Worm (Caenorhabditis elegans) whole organism, late embryonic: ENCODE data around the gene F53A2.3.

Experiments
- C08G9.2 ChIP-seq: sonication (generic microtip); optimal IDR thresholded peaks from 2 replicates; lab custom pipeline; 2016; ENCODE audit warnings: mild to moderate bottlenecking, missing genetic modification characterization, moderate library complexity, missing compliant biosample characterization
- C38D4.7 ChIP-seq: fragments of 200-800 bp; sonication (Bioruptor generic); optimal IDR thresholded peaks from 2 replicates; lab custom pipeline; 2018; ENCODE audit warnings: mild to moderate bottlenecking, missing genetic modification characterization, moderate library complexity, missing compliant biosample characterization
- F13H6.1 ChIP-seq: sonication (generic microtip); optimal IDR thresholded peaks from 2 replicates; lab custom pipeline; 2016; ENCODE audit warnings: missing genetic modification characterization, missing compliant biosample characterization
- K02D7.2 ChIP-seq: sonication (generic microtip); optimal IDR thresholded peaks from 2 replicates; lab custom pipeline; 2017; ENCODE audit warnings: mild to moderate bottlenecking, missing genetic modification characterization, missing compliant biosample characterization
- K09A11.1 ChIP-seq: sonication (generic microtip); optimal IDR thresholded peaks from 2 replicates; lab custom pipeline; 2017; ENCODE audit warnings: antibody characterized with exemption, mild to moderate bottlenecking, missing genetic modification characterization, missing compliant biosample characterization; ENCODE audit not compliant: insufficient read depth
- Y22D7AL.16 ChIP-seq: sonication (generic microtip); optimal IDR thresholded peaks from 2 replicates; lab custom pipeline; 2016; ENCODE audit warnings: missing genetic modification characterization, missing compliant biosample characterization
- ahr-1 ChIP-seq: sonication (generic microtip); optimal IDR thresholded peaks from 2 replicates; lab custom pipeline; 2016; ENCODE audit warnings: missing genetic modification characterization, missing compliant biosample characterization
- ceh-18 ChIP-seq: sonication (generic microtip); optimal IDR thresholded peaks from 2 replicates; lab custom pipeline; 2016; ENCODE audit warnings: missing genetic modification characterization, missing compliant biosample characterization
- ceh-2 ChIP-seq: sonication (generic microtip); optimal IDR thresholded peaks from 2 replicates; lab custom pipeline; 2016; ENCODE audit warnings: missing genotype, missing genetic modification characterization, missing compliant biosample characterization
- ceh-22 ChIP-seq: sonication (generic microtip); optimal IDR thresholded peaks from 2 replicates; lab custom pipeline; 2017; ENCODE audit warnings: missing biosample characterization, missing genetic modification characterization
- ceh-24 ChIP-seq: sonication (generic microtip); optimal IDR thresholded peaks from 2 replicates; lab custom pipeline; 2016; ENCODE audit warnings: mild to moderate bottlenecking, missing genetic modification characterization, missing compliant biosample characterization
- ceh-30 ChIP-seq: fragments of 150-350 bp; optimal IDR thresholded peaks from 2 replicates; lab custom pipeline; 2014; ENCODE audit warnings: missing biosample characterization, missing genetic modification characterization
- ceh-31 ChIP-seq: sonication (generic microtip); optimal IDR thresholded peaks from 2 replicates; lab custom pipeline; 2016; ENCODE audit warnings: missing genetic modification characterization, missing compliant biosample characterization
- ceh-34 ChIP-seq: sonication (generic microtip); optimal IDR thresholded peaks from 2 replicates; lab custom pipeline; 2016; ENCODE audit warnings: mild to moderate bottlenecking, missing genetic modification characterization, missing compliant biosample characterization
- ceh-45 ChIP-seq: fragments of 200-800 bp; sonication (Bioruptor generic); IDR thresholded peaks from 2 replicates; pipeline ENCODE4 v1.3.6; 2022; ENCODE audit warnings: missing genetic modification reagents, missing genetic modification characterization, missing compliant biosample characterization
- ceh-48 ChIP-seq: sonication (generic microtip); optimal IDR thresholded peaks from 2 replicates; lab custom pipeline; 2016; ENCODE audit warnings: missing genetic modification characterization, inconsistent platforms, missing compliant biosample characterization
- ceh-6 ChIP-seq: fragments of 200-800 bp; sonication (Bioruptor generic); optimal IDR thresholded peaks from 2 replicates; lab custom pipeline; 2018; ENCODE audit warnings: mild to moderate bottlenecking, missing genetic modification characterization, missing compliant biosample characterization
- dmd-4 ChIP-seq: sonication (generic microtip); optimal IDR thresholded peaks from 2 replicates; lab custom pipeline; 2016; ENCODE audit warnings: borderline replicate concordance, missing genetic modification characterization, missing compliant biosample characterization
- dve-1 ChIP-seq: sonication (generic microtip); optimal IDR thresholded peaks from 2 replicates; lab custom pipeline; 2017; ENCODE audit warnings: antibody characterized with exemption, mild to moderate bottlenecking, missing genetic modification characterization, missing compliant biosample characterization
- elt-2 ChIP-seq: sonication (generic microtip); optimal IDR thresholded peaks from 2 replicates; lab custom pipeline; 2016; ENCODE audit warnings: missing genetic modification reagents, missing genetic modification characterization, missing compliant biosample characterization
- elt-4 ChIP-seq: sonication (generic microtip); optimal IDR thresholded peaks from 2 replicates; lab custom pipeline; 2016; ENCODE audit warnings: missing genetic modification characterization, missing compliant biosample characterization
- ets-4 ChIP-seq: sonication (generic microtip); optimal IDR thresholded peaks from 2 replicates; lab custom pipeline; 2016; ENCODE audit warnings: missing genetic modification characterization, missing compliant biosample characterization
- fax-1 ChIP-seq: sonication (generic microtip); optimal IDR thresholded peaks from 2 replicates; lab custom pipeline; 2016; ENCODE audit warnings: missing genotype, missing genetic modification characterization, missing compliant biosample characterization
- fkh-10 ChIP-seq: fragments of 150-350 bp; optimal IDR thresholded peaks from 2 replicates; lab custom pipeline; 2014; ENCODE audit warnings: missing biosample characterization, missing genetic modification reagents, missing genetic modification characterization
- gmeb-2 ChIP-seq: sonication (generic microtip); optimal IDR thresholded peaks from 2 replicates; lab custom pipeline; 2016; ENCODE audit warnings: missing genetic modification characterization, inconsistent platforms, missing compliant biosample characterization
- hlh-13 ChIP-seq: fragments of 200-800 bp; sonication (Bioruptor generic); optimal IDR thresholded peaks from 2 replicates; lab custom pipeline; 2018; ENCODE audit warnings: mild to moderate bottlenecking, missing genetic modification characterization, missing compliant biosample characterization
- hlh-30 ChIP-seq: sonication (generic microtip); optimal IDR thresholded peaks from 2 replicates; lab custom pipeline; 2017; ENCODE audit warnings: antibody characterized with exemption, missing genetic modification characterization, missing compliant biosample characterization; ENCODE audit not compliant: insufficient read depth
- hlh-6 ChIP-seq: sonication (generic microtip); optimal IDR thresholded peaks from 2 replicates; lab custom pipeline; 2016; ENCODE audit warnings: missing genotype, missing genetic modification characterization, missing compliant biosample characterization
- hlh-8 ChIP-seq: sonication (generic microtip); optimal IDR thresholded peaks from 2 replicates; lab custom pipeline; 2016; ENCODE audit warnings: missing genotype, missing genetic modification characterization, missing compliant biosample characterization
- lin-11 ChIP-seq: fragments of 200-800 bp; sonication (Bioruptor generic); optimal IDR thresholded peaks from 2 replicates; lab custom pipeline; 2018; ENCODE audit warnings: mild to moderate bottlenecking, missing genetic modification characterization, missing compliant biosample characterization
- mec-3 ChIP-seq: sonication (generic microtip); optimal IDR thresholded peaks from 2 replicates; lab custom pipeline; 2016; ENCODE audit warnings: borderline replicate concordance, missing genetic modification characterization, missing compliant biosample characterization
- nhr-11 ChIP-seq: fragments of 150-350 bp; optimal IDR thresholded peaks from 2 replicates; lab custom pipeline; 2014; ENCODE audit warnings: missing biosample characterization, missing genetic modification characterization
- npax-4 ChIP-seq: sonication (generic microtip); optimal IDR thresholded peaks from 2 replicates; lab custom pipeline; 2016; ENCODE audit warnings: missing genetic modification characterization, missing compliant biosample characterization
- pha-2 ChIP-seq: sonication (generic microtip); optimal IDR thresholded peaks from 2 replicates; lab custom pipeline; 2017; ENCODE audit warnings: mild to moderate bottlenecking, missing genetic modification characterization, missing compliant biosample characterization
- ref-2 ChIP-seq: sonication (generic microtip); optimal IDR thresholded peaks from 2 replicates; lab custom pipeline; 2016; ENCODE audit warnings: missing genetic modification characterization, missing compliant biosample characterization
- rnt-1 ChIP-seq: sonication (generic microtip); optimal IDR thresholded peaks from 2 replicates; lab custom pipeline; 2016; ENCODE audit warnings: missing genetic modification characterization, missing compliant biosample characterization
- sdc-2 ChIP-seq: sonication (generic microtip); optimal IDR thresholded peaks from 2 replicates; lab custom pipeline; 2016; ENCODE audit warnings: missing genotype, missing genetic modification characterization, missing compliant biosample characterization
- sox-2 ChIP-seq: fragments of 200-800 bp; sonication (Bioruptor generic); IDR thresholded peaks from 2 replicates; pipeline ENCODE4 v1.3.6; 2022; ENCODE audit warnings: missing genetic modification reagents, missing genetic modification characterization, missing compliant biosample characterization
- sox-4 ChIP-seq: sonication (generic microtip); optimal IDR thresholded peaks from 2 replicates; lab custom pipeline; 2017; ENCODE audit warnings: mild to moderate bottlenecking, missing genetic modification characterization, inconsistent platforms, missing compliant biosample characterization
- syd-9 ChIP-seq: sonication (generic microtip); optimal IDR thresholded peaks from 2 replicates; lab custom pipeline; 2016; ENCODE audit warnings: mild to moderate bottlenecking, missing genetic modification characterization, moderate library complexity, missing compliant biosample characterization
- tbx-2 ChIP-seq: sonication (generic microtip); optimal IDR thresholded peaks from 2 replicates; lab custom pipeline; 2016; ENCODE audit warnings: missing genetic modification characterization, missing compliant biosample characterization
- tbx-7 ChIP-seq: sonication (generic microtip); optimal IDR thresholded peaks from 2 replicates; lab custom pipeline; 2016; ENCODE audit warnings: missing genotype, missing genetic modification characterization, missing compliant biosample characterization
- ttx-3 ChIP-seq: sonication (generic microtip); optimal IDR thresholded peaks from 2 replicates; lab custom pipeline; 2016; ENCODE audit warnings: missing genetic modification reagents, missing genetic modification characterization, missing compliant biosample characterization
- unc-3 ChIP-seq, 2 experiments: fragments of 200-800 bp in 1 of 2; sonication (Bioruptor generic) in 1 of 2; sonication (generic microtip) in 1 of 2; conservative IDR thresholded peaks in 1 of 2; optimal IDR thresholded peaks in 1 of 2; 2 replicates each; pipeline versions ENCODE4 v1.3.6 to Lab custom; 2016 to 2022; ENCODE audit warnings: missing compliant biosample characterization in 2 of 2, missing genetic modification characterization in 2 of 2, missing genetic modification reagents in 1 of 2
- unc-42 ChIP-seq: sonication (generic microtip); optimal IDR thresholded peaks from 2 replicates; lab custom pipeline; 2016; ENCODE audit warnings: missing genotype, missing genetic modification characterization, missing compliant biosample characterization
- unc-55 ChIP-seq: sonication (generic microtip); optimal IDR thresholded peaks from 2 replicates; lab custom pipeline; 2017; ENCODE audit warnings: missing biosample characterization, missing genetic modification reagents, missing genetic modification characterization
- zip-5 ChIP-seq: sonication (generic microtip); optimal IDR thresholded peaks from 2 replicates; lab custom pipeline; 2016; ENCODE audit warnings: missing genetic modification characterization, missing compliant biosample characterization

Gene F53A2.3

ce11 chrIII:13333754-13334153, 5.8 kb downstream of the F53A2.3 start, which contains the start of gene sdz-20:
sdz-20 (plus strand) TSS chrIII:13334054.
- no peak for TF ChIP-seq hlh-6
- TF ChIP-seq ceh-31 (tag; lab: Kevin White, UChicago), result no peak
- TF ChIP-seq sox-4, result no peak
- no peak for TF ChIP-seq elt-2

- TF ChIP-seq hlh-6 (no peak), tbx-7 (tag; lab: Kevin White, UChicago) (no peak), ceh-30 (tag; lab: Kevin White, UChicago) (no peak), ceh-24 (tag; lab: Kevin White, UChicago) (no peak), unc-55 (GFP tag; lab: Kevin White, UChicago) (no peak), zip-5 (tag; lab: Kevin White, UChicago) (no peak), hlh-30 (tag; lab: Kevin White, UChicago) (no peak), pha-2 (tag; lab: Kevin White, UChicago) (no peak), ceh-48 (tag; lab: Kevin White, UChicago) (no peak), syd-9 (tag; lab: Kevin White, UChicago) (no peak), unc-3 (GFP tag; conservative IDR thresholded peaks at IDR 0.05; lab: Robert Waterston, UW) (no peak), unc-3 (tag; optimal IDR thresholded peaks at IDR 0.05; lab: Kevin White, UChicago) (no peak), unc-42 (tag; lab: Kevin White, UChicago) (no peak), mec-3 (tag; lab: Kevin White, UChicago) (no peak)
Observed at ce11 chrIII:13328911-13329310, 10.7 kb downstream of the F53A2.3 start.

ce11 chrIII:13324739-13325138, 14.8 kb downstream of the F53A2.3 start, which contains the start of gene F53A2.1:
F53A2.1 (minus strand) TSS chrIII:13324839.
- TF ChIP-seq K02D7.2, result no peak
- no peak for TF ChIP-seq hlh-8 (tag; lab: Kevin White, UChicago)
- no peak for TF ChIP-seq tbx-7 (tag; lab: Kevin White, UChicago)
- no peak for TF ChIP-seq ceh-18
- no peak for TF ChIP-seq ttx-3 (tag; lab: Kevin White, UChicago)
- TF ChIP-seq dve-1 (tag; lab: Kevin White, UChicago), result no peak
- no peak for TF ChIP-seq C38D4.7
- TF ChIP-seq ceh-30 (tag; lab: Kevin White, UChicago), result no peak
- TF ChIP-seq fkh-10 (GFP tag; lab: Kevin White, UChicago), result no peak
- no peak for TF ChIP-seq C08G9.2
- TF ChIP-seq Y22D7AL.16 (tag; lab: Kevin White, UChicago), result no peak
- TF ChIP-seq fax-1 (tag; lab: Kevin White, UChicago), result no peak
- no peak for TF ChIP-seq nhr-11 (tag; lab: Kevin White, UChicago)
- no peak for TF ChIP-seq ceh-34
- no peak for TF ChIP-seq ceh-45
- TF ChIP-seq ceh-2 (tag; lab: Kevin White, UChicago), result no peak
- TF ChIP-seq F13H6.1, result no peak
- TF ChIP-seq tbx-2 (tag; lab: Kevin White, UChicago), result no peak
- no peak for TF ChIP-seq pha-2 (tag; lab: Kevin White, UChicago)
- TF ChIP-seq rnt-1 (tag; lab: Kevin White, UChicago), result no peak
- TF ChIP-seq, all 69 proteins: peak for 0

DNA sequence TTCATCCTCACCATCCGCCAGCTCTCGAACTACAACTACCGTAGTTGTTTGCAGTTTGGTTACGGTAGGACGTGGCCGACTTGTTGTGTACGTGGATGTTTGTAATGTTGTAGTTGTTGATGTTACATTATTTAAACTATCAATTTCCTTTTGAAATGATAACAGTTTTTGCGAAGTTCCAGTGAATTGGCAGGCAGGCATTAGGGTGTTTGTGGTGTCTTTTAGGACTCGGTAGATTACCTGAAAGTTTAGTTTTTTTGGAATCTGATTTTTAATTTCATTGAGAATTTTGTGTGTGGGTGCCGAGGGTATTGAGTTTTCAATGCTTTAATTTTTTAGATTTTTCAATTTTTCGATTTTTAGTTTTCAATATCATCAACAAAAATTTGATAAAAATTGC, 17.0 kb downstream of the F53A2.3 start, which contains the start of gene F53A2.11:
F53A2.11 (minus strand) TSS at position 101 of the 400 bp plus-strand sequence.
- TF ChIP-seq ref-2 (tag; lab: Kevin White, UChicago) (no peak), K09A11.1 (tag; lab: Kevin White, UChicago) (no peak), hlh-8 (tag; lab: Kevin White, UChicago) (no peak), elt-4 (tag; lab: Kevin White, UChicago) (no peak), ets-4 (no peak), mec-3 (tag; lab: Kevin White, UChicago) (no peak), fax-1 (tag; lab: Kevin White, UChicago) (no peak), F13H6.1 (no peak), rnt-1 (tag; lab: Kevin White, UChicago) (no peak), ceh-22 (tag; lab: Kevin White, UChicago) (no peak), ahr-1 (no peak), hlh-13 (GFP tag; lab: Kevin White, UChicago) (no peak), dmd-4 (tag; lab: Kevin White, UChicago) (no peak), lin-11 (tag; lab: Kevin White, UChicago) (no peak), ceh-6 (no peak), gmeb-2 (tag; lab: Kevin White, UChicago) (no peak), sdc-2 (tag; lab: Kevin White, UChicago) (no peak), zip-5 (tag; lab: Kevin White, UChicago) (no peak), npax-4 (no peak), sox-2 (GFP tag; lab: Robert Waterston, UW) (no peak)
